Fruit fly (Drosophila melanogaster) whole organism, embryonic: ENCODE results near the gene bumpel.

Source experiments
- Abd-B ChIP-seq: fragments of 200-800 bp; sonication (Bioruptor generic); optimal IDR thresholded peaks from 2 replicates; lab custom pipeline; 2018; ENCODE audit warnings: missing biosample characterization, mild to moderate bottlenecking, missing genetic modification characterization, moderate library complexity
- Adf1 ChIP-seq: fragments of 200-800 bp; sonication (Bioruptor generic); IDR thresholded peaks from 2 replicates; pipeline ENCODE4 v1.3.6; 2022; ENCODE audit warnings: missing biosample characterization, missing genetic modification characterization
- C15 ChIP-seq: fragments of 200-800 bp; sonication (Bioruptor generic); IDR thresholded peaks from 3 replicates; pipeline ENCODE4 v1.3.6; 2022; ENCODE audit warnings: missing biosample characterization, missing genetic modification characterization
- CG1024 ChIP-seq: fragments of 200-800 bp; sonication (Bioruptor generic); IDR thresholded peaks from 2 replicates; pipeline ENCODE4 v1.3.6; 2022; ENCODE audit warnings: missing biosample characterization, missing genetic modification characterization
- CG10654 ChIP-seq: fragments of 200-800 bp; sonication (Bioruptor generic); optimal IDR thresholded peaks from 2 replicates; lab custom pipeline; 2016; ENCODE audit warnings: missing biosample characterization, missing genetic modification characterization
- CG10959 ChIP-seq: fragments of 200-800 bp; sonication (Bioruptor generic); IDR thresholded peaks from 2 replicates; pipeline ENCODE4 v1.3.6; 2022; ENCODE audit warnings: missing biosample characterization, missing genetic modification characterization
- CG12391 ChIP-seq: fragments of 200-800 bp; sonication (Bioruptor generic); optimal IDR thresholded peaks from 3 replicates; lab custom pipeline; 2018; ENCODE audit warnings: missing biosample characterization, mild to moderate bottlenecking, missing genetic modification characterization, moderate library complexity
- CG12769 ChIP-seq: fragments of 200-800 bp; sonication (Bioruptor generic); optimal IDR thresholded peaks from 2 replicates; lab custom pipeline; 2019; ENCODE audit warnings: missing biosample characterization, mild to moderate bottlenecking, missing genetic modification characterization, moderate library complexity
- CG13287 ChIP-seq: fragments of 200-800 bp; sonication (Bioruptor generic); IDR thresholded peaks from 2 replicates; pipeline ENCODE4 v1.3.6; 2022; ENCODE audit warnings: missing biosample characterization, missing genetic modification characterization; ENCODE audit not compliant: partially characterized antibody
- CG15011 ChIP-seq: fragments of 200-800 bp; sonication (Bioruptor generic); optimal IDR thresholded peaks from 3 replicates; lab custom pipeline; 2018; ENCODE audit warnings: missing biosample characterization, mild to moderate bottlenecking, missing genetic modification characterization
- CG16779 ChIP-seq: fragments of 200-800 bp; sonication (Bioruptor generic); IDR thresholded peaks from 2 replicates; pipeline ENCODE4 v1.3.6; 2022; ENCODE audit warnings: missing biosample characterization, missing genetic modification characterization
- CG3065 ChIP-seq: fragments of 200-800 bp; sonication (Bioruptor generic); optimal IDR thresholded peaks from 2 replicates; lab custom pipeline; 2016; ENCODE audit warnings: missing biosample characterization, missing genetic modification characterization
- CG4404 ChIP-seq: fragments of 200-800 bp; sonication (Bioruptor generic); IDR thresholded peaks from 2 replicates; pipeline ENCODE4 v1.3.6; 2022; ENCODE audit warnings: missing biosample characterization, missing genetic modification characterization
- CG4617 ChIP-seq: fragments of 200-800 bp; sonication (Bioruptor generic); optimal IDR thresholded peaks from 3 replicates; lab custom pipeline; 2016; ENCODE audit warnings: missing biosample characterization, missing genetic modification characterization, borderline replicate concordance
- CG4820 ChIP-seq: fragments of 200-800 bp; sonication (Bioruptor generic); optimal IDR thresholded peaks from 3 replicates; lab custom pipeline; 2016; ENCODE audit warnings: missing biosample characterization, missing genetic modification characterization
- CG6765 ChIP-seq: fragments of 200-800 bp; sonication (Bioruptor generic); optimal IDR thresholded peaks from 3 replicates; lab custom pipeline; 2017; ENCODE audit warnings: missing biosample characterization, mild to moderate bottlenecking, missing genetic modification characterization
- CG7271 ChIP-seq: fragments of 200-800 bp; sonication (Bioruptor generic); optimal IDR thresholded peaks from 2 replicates; lab custom pipeline; 2018; ENCODE audit warnings: missing biosample characterization, mild to moderate bottlenecking, missing genetic modification characterization, moderate library complexity
- CG7987 ChIP-seq: fragments of 200-800 bp; sonication (Bioruptor generic); optimal IDR thresholded peaks from 2 replicates; lab custom pipeline; 2018; ENCODE audit warnings: missing biosample characterization, mild to moderate bottlenecking, missing genetic modification characterization, moderate library complexity
- CG8924 ChIP-seq: fragments of 200-800 bp; optimal IDR thresholded peaks from 3 replicates; lab custom pipeline; 2019; ENCODE audit warnings: missing biosample characterization, mild to moderate bottlenecking, missing genetic modification characterization, moderate library complexity
- CG9609 ChIP-seq: fragments of 200-800 bp; sonication (Bioruptor generic); optimal IDR thresholded peaks from 3 replicates; lab custom pipeline; 2016; ENCODE audit warnings: missing biosample characterization, missing genetic modification characterization
- CG9932 ChIP-seq: fragments of 200-800 bp; sonication (Bioruptor generic); IDR thresholded peaks from 2 replicates; pipeline ENCODE4 v1.3.6; 2022; ENCODE audit warnings: missing biosample characterization, missing genetic modification characterization
- D ChIP-seq, 2 experiments: fragments of 200-800 bp in 1 of 2; fragments of >200 bp in 1 of 2; sonication (Bioruptor generic) in 1 of 2; optimal IDR thresholded peaks; 2 replicates in 1 of 2; 3 replicates in 1 of 2; lab custom pipeline; 2017; ENCODE audit warnings: mild to moderate bottlenecking in 1 of 2, missing biosample characterization in 1 of 2, missing genetic modification characterization in 1 of 2, missing genetic modification reagents in 1 of 2
- Hr51 ChIP-seq, 2 experiments: fragments of 200-800 bp; sonication (Bioruptor generic); optimal IDR thresholded peaks; 2 replicates in 1 of 2; 3 replicates in 1 of 2; lab custom pipeline; 2016 to 2018; ENCODE audit warnings: missing biosample characterization in 2 of 2, missing genetic modification characterization in 2 of 2, mild to moderate bottlenecking in 1 of 2, moderate library complexity in 1 of 2
- Lpt ChIP-seq: fragments of >200 bp; optimal IDR thresholded peaks from 2 replicates; lab custom pipeline; 2018; ENCODE audit warnings: missing biosample characterization, missing genetic modification characterization
- MESR4 ChIP-seq: fragments of 200-800 bp; sonication (Bioruptor generic); optimal IDR thresholded peaks from 2 replicates; lab custom pipeline; 2018; ENCODE audit warnings: missing biosample characterization, mild to moderate bottlenecking, missing genetic modification characterization, moderate library complexity
- MTF-1 ChIP-seq: fragments of 200-800 bp; sonication (Bioruptor generic); optimal IDR thresholded peaks from 2 replicates; lab custom pipeline; 2018; ENCODE audit warnings: missing biosample characterization, mild to moderate bottlenecking, missing genetic modification characterization, borderline replicate concordance
- NfI ChIP-seq: fragments of 200-800 bp; sonication (Bioruptor generic); optimal IDR thresholded peaks from 3 replicates; lab custom pipeline; 2018; ENCODE audit warnings: missing biosample characterization, mild to moderate bottlenecking, missing genetic modification characterization, moderate library complexity
- Opbp ChIP-seq: fragments of 200-800 bp; sonication (Bioruptor generic); IDR thresholded peaks from 3 replicates; pipeline ENCODE4 v1.3.6; 2022; ENCODE audit warnings: missing biosample characterization, missing genetic modification characterization; ENCODE audit not compliant: partially characterized antibody
- Poxn ChIP-seq: fragments of 200-800 bp; sonication (Bioruptor generic); IDR thresholded peaks from 2 replicates; pipeline ENCODE4 v1.3.6; 2022; ENCODE audit warnings: missing biosample characterization, missing genetic modification characterization
- Scr ChIP-seq: fragments of 200-800 bp; sonication (Bioruptor generic); IDR thresholded peaks from 2 replicates; pipeline ENCODE4 v1.3.6; 2022; ENCODE audit warnings: missing biosample characterization, missing genetic modification characterization; ENCODE audit not compliant: partially characterized antibody
- aop ChIP-seq: fragments of 200-800 bp; sonication (Bioruptor generic); IDR thresholded peaks from 2 replicates; pipeline ENCODE4 v1.3.6; 2022; ENCODE audit warnings: missing biosample characterization, missing genetic modification characterization
- az2 ChIP-seq: fragments of 200-800 bp; sonication (Bioruptor generic); optimal IDR thresholded peaks from 3 replicates; lab custom pipeline; 2016; ENCODE audit warnings: missing biosample characterization, missing genetic modification characterization
- bcd ChIP-seq: fragments of 200-800 bp; sonication (Bioruptor generic); optimal IDR thresholded peaks from 2 replicates; lab custom pipeline; 2017; ENCODE audit warnings: missing biosample characterization, mild to moderate bottlenecking, missing genetic modification characterization
- bigmax ChIP-seq: fragments of 200-800 bp; sonication (Bioruptor generic); optimal IDR thresholded peaks from 2 replicates; lab custom pipeline; 2018; ENCODE audit warnings: missing biosample characterization, mild to moderate bottlenecking, missing genetic modification characterization
- crc ChIP-seq: fragments of 200-800 bp; sonication (Bioruptor generic); optimal IDR thresholded peaks from 2 replicates; lab custom pipeline; 2016; ENCODE audit warnings: missing biosample characterization, missing genetic modification characterization
- dan ChIP-seq: fragments of 200-800 bp; sonication (Bioruptor generic); IDR thresholded peaks from 2 replicates; pipeline ENCODE4 v1.3.6; 2022; ENCODE audit warnings: missing biosample characterization, missing genetic modification characterization
- danr ChIP-seq: fragments of 200-800 bp; sonication (Bioruptor generic); IDR thresholded peaks from 2 replicates; pipeline ENCODE4 v1.3.6; 2022; ENCODE audit warnings: missing biosample characterization, missing genetic modification characterization
- gfzf ChIP-seq: fragments of 200-800 bp; sonication (Bioruptor generic); optimal IDR thresholded peaks from 2 replicates; lab custom pipeline; 2016; ENCODE audit warnings: missing biosample characterization, mild to moderate bottlenecking, missing genetic modification characterization, moderate library complexity
- grn ChIP-seq: fragments of 200-800 bp; sonication (Bioruptor generic); optimal IDR thresholded peaks from 3 replicates; lab custom pipeline; 2017; ENCODE audit warnings: missing biosample characterization, missing genetic modification characterization
- gro ChIP-seq: fragments of 200-800 bp; sonication (Bioruptor generic); optimal IDR thresholded peaks from 2 replicates; lab custom pipeline; 2016; ENCODE audit warnings: missing biosample characterization, missing genetic modification characterization
- ken ChIP-seq: fragments of 200-800 bp; sonication (Bioruptor generic); IDR thresholded peaks from 3 replicates; pipeline ENCODE4 v1.3.6; 2022; ENCODE audit warnings: missing biosample characterization, missing genetic modification characterization
- lmd ChIP-seq: fragments of 200-800 bp; sonication (Bioruptor generic); IDR thresholded peaks from 2 replicates; pipeline ENCODE4 v1.3.6; 2022; ENCODE audit warnings: missing biosample characterization, missing genetic modification characterization
- mam ChIP-seq: fragments of 200-800 bp; sonication (Bioruptor generic); optimal IDR thresholded peaks from 3 replicates; lab custom pipeline; 2016; ENCODE audit warnings: missing biosample characterization, missing genetic modification characterization
- salm ChIP-seq: fragments of 200-800 bp; sonication (Bioruptor generic); optimal IDR thresholded peaks from 2 replicates; lab custom pipeline; 2018; ENCODE audit warnings: missing biosample characterization, mild to moderate bottlenecking, missing genetic modification characterization
- seq ChIP-seq: fragments of 200-800 bp; sonication (Bioruptor generic); IDR thresholded peaks from 2 replicates; pipeline ENCODE4 v1.3.6; 2022; ENCODE audit warnings: missing biosample characterization, missing genetic modification characterization
- tgo ChIP-seq: fragments of 200-800 bp; sonication (Bioruptor generic); IDR thresholded peaks from 3 replicates; pipeline ENCODE4 v1.3.6; 2022; ENCODE audit warnings: missing biosample characterization, missing genetic modification characterization
- toy ChIP-seq: fragments of 200-800 bp; sonication (Bioruptor generic); IDR thresholded peaks from 2 replicates; pipeline ENCODE4 v1.3.6; 2022; ENCODE audit warnings: missing biosample characterization, missing genetic modification characterization
- yki ChIP-seq: fragments of >200 bp; optimal IDR thresholded peaks from 3 replicates; lab custom pipeline; 2018
- zf30C ChIP-seq: fragments of 200-800 bp; sonication (Bioruptor generic); optimal IDR thresholded peaks from 3 replicates; lab custom pipeline; 2018; ENCODE audit warnings: missing biosample characterization, mild to moderate bottlenecking, missing genetic modification characterization

Gene bumpel

dm6 chr3R:11454210-11454904 is 35.9 kb upstream of the bumpel start (continued):
- TF ChIP-seq CG6765 (GFP tag; lab: Kevin White, UChicago) = peak; percentile 33
- no peak for TF ChIP-seq CG10959 (GFP tag; lab: Robert Waterston, UW)
- TF ChIP-seq ken (GFP tag; lab: Robert Waterston, UW) = no peak
- TF ChIP-seq bcd (GFP tag; lab: Kevin White, UChicago) = peak; percentile 77
- peak; percentile 46 for TF ChIP-seq CG4404 (GFP tag; lab: Robert Waterston, UW)
- TF ChIP-seq gfzf = no peak
- peak; percentile 49 for TF ChIP-seq CG15011 (GFP tag; lab: Kevin White, UChicago)
- peak; percentile 55 for TF ChIP-seq CG12391 (tag; lab: Kevin White, UChicago)
- TF ChIP-seq seq = 0 out of 2 replicates have a peak, but pooled peaks have one; percentile 16
- no peak for TF ChIP-seq az2 (GFP tag; lab: Kevin White, UChicago)
- no peak for TF ChIP-seq CG16779 (GFP tag; lab: Robert Waterston, UW)
- no peak for TF ChIP-seq dan (GFP tag; lab: Robert Waterston, UW)
- TF ChIP-seq Lpt (GFP tag; lab: Kevin White, UChicago) = no peak
- TF ChIP-seq Scr (GFP tag; lab: Robert Waterston, UW) = no peak
- peak; percentile 26 for TF ChIP-seq CG9609
- TF ChIP-seq NfI = peak; percentile 59
- 0 out of 3 replicates have a peak, but pooled peaks have one; percentile 31 for TF ChIP-seq C15 (GFP tag; lab: Robert Waterston, UW)
- peak; percentile 49 for TF ChIP-seq CG12769 (tag; lab: Kevin White, UChicago)
- peak; percentile 85 for TF ChIP-seq CG9932 (GFP tag; lab: Robert Waterston, UW)
- no peak for TF ChIP-seq bigmax (GFP tag; lab: Kevin White, UChicago)
- peak; percentile 0 for TF ChIP-seq CG4820 (GFP tag; lab: Kevin White, UChicago)
- 0 out of 2 replicates have a peak, but pooled peaks have one; percentile 25 for TF ChIP-seq toy (GFP tag; lab: Robert Waterston, UW)
- no peak for TF ChIP-seq zf30C (GFP tag; lab: Kevin White, UChicago)
- TF ChIP-seq gro (GFP tag; lab: Kevin White, UChicago) = peak; percentile 76
- TF ChIP-seq CG7271 (tag; lab: Kevin White, UChicago) = no peak
- peak; percentile 59; the same call in 2 of the 3 replicates for TF ChIP-seq tgo (GFP tag; lab: Robert Waterston, UW)
- peak; percentile 64; the same call in 1 of the 2 replicates for TF ChIP-seq danr (GFP tag; lab: Robert Waterston, UW)
- TF ChIP-seq Hr51 (GFP tag; optimal IDR thresholded peaks at IDR 0.05; lab: Kevin White, UChicago) = peak; percentile 58 to 75
- TF ChIP-seq CG10654 (GFP tag; lab: Kevin White, UChicago) = no peak
- peak; percentile 78 for TF ChIP-seq Abd-B (GFP tag; lab: Kevin White, UChicago)
- TF ChIP-seq MESR4 = no peak
- no peak for TF ChIP-seq grn
- no peak for TF ChIP-seq yki
- no peak for TF ChIP-seq MTF-1 (GFP tag; lab: Kevin White, UChicago)
- no peak for TF ChIP-seq CG13287 (GFP tag; lab: Robert Waterston, UW)
- TF ChIP-seq CG1024 (GFP tag; lab: Robert Waterston, UW) = no peak
- 0 out of 2 replicates have a peak, but pooled peaks have one; percentile 25 for TF ChIP-seq Adf1 (GFP tag; lab: Robert Waterston, UW)
- TF ChIP-seq CG8924 = peak; percentile 46
- TF ChIP-seq crc (GFP tag; lab: Kevin White, UChicago) = peak; percentile 5
- TF ChIP-seq Opbp (GFP tag; lab: Robert Waterston, UW) = no peak
- peak; percentile 30; the same call in 1 of the 2 replicates for TF ChIP-seq Poxn
- TF ChIP-seq CG7987 = no peak
- TF ChIP-seq mam (GFP tag; lab: Kevin White, UChicago) = peak; percentile 74
- no peak for TF ChIP-seq CG3065
- TF ChIP-seq aop (GFP tag; lab: Robert Waterston, UW) = no peak
- TF ChIP-seq CG4617 (GFP tag; lab: Kevin White, UChicago) = no peak
- TF ChIP-seq salm (tag; lab: Kevin White, UChicago) = no peak
- no peak for TF ChIP-seq D (optimal IDR thresholded peaks at IDR 0.05; lab: Kevin White, UChicago)
- no peak for TF ChIP-seq D (GFP tag; optimal IDR thresholded peaks at IDR 0.05; lab: Kevin White, UChicago)
- TF ChIP-seq lmd = peak; percentile 75
